Worm (Caenorhabditis elegans) whole organism, L1 larva: ENCODE measurements around the gene sro-1.
A peak's percentile ranks its signal among the peaks of the same experiment; 100 is the strongest.

ENCODE experiments used
- F16B12.6 ChIP-seq: fragments of 150-350 bp; optimal IDR thresholded peaks from 2 replicates; lab custom pipeline; 2014; ENCODE audit warnings: missing biosample characterization, missing genetic modification characterization
- alr-1 ChIP-seq: fragments of 200-800 bp; sonication (Bioruptor generic); optimal IDR thresholded peaks from 2 replicates; lab custom pipeline; 2018; ENCODE audit warnings: borderline replicate concordance, mild to moderate bottlenecking, missing genetic modification characterization, missing compliant biosample characterization
- blmp-1 ChIP-seq: fragments of 150-350 bp; optimal IDR thresholded peaks from 2 replicates; lab custom pipeline; 2014; ENCODE audit warnings: missing biosample characterization, missing genetic modification characterization
- ceh-82 ChIP-seq, 3 experiments: fragments of 150-350 bp in 1 of 3; sonication (generic microtip) in 2 of 3; optimal IDR thresholded peaks; 2 replicates each; lab custom pipeline; 2014 to 2017; ENCODE audit warnings: missing biosample characterization in 3 of 3, missing genetic modification characterization in 3 of 3
- ceh-88 ChIP-seq: fragments of 200-800 bp; sonication (Bioruptor generic); IDR thresholded peaks from 2 replicates; pipeline ENCODE4 v1.3.6; 2022; ENCODE audit warnings: missing genetic modification characterization, missing compliant biosample characterization
- dpl-1 ChIP-seq, 3 experiments: fragments of 150-350 bp in 2 of 3; sonication (generic microtip) in 1 of 3; optimal IDR thresholded peaks; 2 replicates each; lab custom pipeline; 2014 to 2017; ENCODE audit warnings: missing biosample characterization in 3 of 3, missing genetic modification characterization in 3 of 3, missing genetic modification reagents in 3 of 3
- dsc-1 ChIP-seq: sonication (generic microtip); optimal IDR thresholded peaks from 2 replicates; lab custom pipeline; 2016; ENCODE audit warnings: mild to moderate bottlenecking, missing genetic modification characterization, missing compliant biosample characterization
- egl-27 ChIP-seq, 2 experiments: fragments of 150-350 bp in 1 of 2; sonication (generic microtip); optimal IDR thresholded peaks; 3 replicates each; lab custom pipeline; 2017 to 2018; ENCODE audit warnings: missing biosample characterization in 2 of 2, missing genetic modification characterization in 2 of 2, missing genetic modification reagents in 2 of 2
- ets-5 ChIP-seq: fragments of 200-800 bp; sonication (Bioruptor generic); IDR thresholded peaks from 2 replicates; pipeline ENCODE4 v1.3.6; 2022; ENCODE audit warnings: missing genetic modification characterization, missing compliant biosample characterization
- fkh-4 ChIP-seq: sonication (generic microtip); optimal IDR thresholded peaks from 2 replicates; lab custom pipeline; 2016; ENCODE audit warnings: missing compliant biosample characterization, missing genetic modification characterization, borderline replicate concordance
- fos-1 ChIP-seq: fragments of 150-350 bp; optimal IDR thresholded peaks from 2 replicates; lab custom pipeline; 2014; ENCODE audit warnings: missing biosample characterization, missing genetic modification characterization
- grh-1 ChIP-seq: fragments of 200-800 bp; sonication (Bioruptor generic); IDR thresholded peaks from 2 replicates; pipeline ENCODE4 v1.3.6; 2022; ENCODE audit warnings: missing genetic modification reagents, missing genetic modification characterization, missing compliant biosample characterization
- hlh-17 ChIP-seq: fragments of 200-800 bp; sonication (Bioruptor generic); optimal IDR thresholded peaks from 2 replicates; lab custom pipeline; 2018; ENCODE audit warnings: missing genetic modification characterization, mild to moderate bottlenecking, missing compliant biosample characterization, moderate library complexity, borderline replicate concordance
- irx-1 ChIP-seq: sonication (generic microtip); optimal IDR thresholded peaks from 2 replicates; lab custom pipeline; 2016; ENCODE audit warnings: missing genetic modification characterization, missing compliant biosample characterization
- isw-1 ChIP-seq: fragments of 200-800 bp; sonication (Bioruptor generic); IDR thresholded peaks from 2 replicates; pipeline ENCODE4 v1.3.6; 2022; ENCODE audit warnings: missing genetic modification characterization, missing compliant biosample characterization
- jun-1 ChIP-seq: fragments of 150-350 bp; optimal IDR thresholded peaks from 2 replicates; lab custom pipeline; 2014; ENCODE audit warnings: missing biosample characterization, missing genetic modification reagents, missing genetic modification characterization
- lin-14 ChIP-seq: fragments of 200-800 bp; sonication (Bioruptor generic); optimal IDR thresholded peaks from 2 replicates; lab custom pipeline; 2018; ENCODE audit warnings: mild to moderate bottlenecking, missing genetic modification characterization, moderate library complexity, missing compliant biosample characterization
- lin-15B ChIP-seq: fragments of 150-350 bp; sonication (generic microtip); optimal IDR thresholded peaks from 3 replicates; lab custom pipeline; 2014; ENCODE audit warnings: missing biosample characterization, missing genetic modification characterization
- lir-3 ChIP-seq: sonication (generic microtip); optimal IDR thresholded peaks from 2 replicates; lab custom pipeline; 2016; ENCODE audit warnings: mild to moderate bottlenecking, missing genetic modification characterization, moderate library complexity, missing compliant biosample characterization; ENCODE audit not compliant: poor library complexity
- lsy-2 ChIP-seq, 2 experiments: fragments of 150-350 bp; optimal IDR thresholded peaks; 2 replicates each; lab custom pipeline; 2014; ENCODE audit warnings: missing biosample characterization in 2 of 2, missing genetic modification characterization in 2 of 2
- mdl-1 ChIP-seq, 2 experiments: fragments of 150-350 bp; optimal IDR thresholded peaks; 2 replicates each; lab custom pipeline; 2014 to 2017; ENCODE audit warnings: missing biosample characterization in 2 of 2, missing genetic modification characterization in 2 of 2, inconsistent platforms in 1 of 2
- nhr-11 ChIP-seq: fragments of 150-350 bp; optimal IDR thresholded peaks from 2 replicates; lab custom pipeline; 2014; ENCODE audit warnings: missing biosample characterization, missing genetic modification characterization
- nhr-19 ChIP-seq: fragments of 200-800 bp; sonication (Bioruptor generic); conservative IDR thresholded peaks from 2 replicates; pipeline ENCODE4 v1.3.6; 2022; ENCODE audit warnings: missing genetic modification characterization, missing compliant biosample characterization
- nhr-28 ChIP-seq: fragments of 150-350 bp; optimal IDR thresholded peaks from 2 replicates; lab custom pipeline; 2014; ENCODE audit warnings: missing biosample characterization, missing genetic modification characterization
- nhr-47 ChIP-seq: sonication (generic microtip); optimal IDR thresholded peaks from 2 replicates; lab custom pipeline; 2016; ENCODE audit warnings: mild to moderate bottlenecking, missing genetic modification characterization, moderate library complexity, missing compliant biosample characterization
- nhr-76 ChIP-seq: sonication (generic microtip); optimal IDR thresholded peaks from 2 replicates; lab custom pipeline; 2017; ENCODE audit warnings: missing biosample characterization, missing genetic modification characterization
- nhr-84 ChIP-seq: sonication (generic microtip); optimal IDR thresholded peaks from 2 replicates; lab custom pipeline; 2017; ENCODE audit warnings: missing biosample characterization, missing genetic modification characterization
- nhr-85 ChIP-seq: sonication (generic microtip); peaks from one replicate; lab custom pipeline; 2016; ENCODE audit warnings: missing genetic modification characterization, inconsistent platforms, missing compliant biosample characterization
- nhr-90 ChIP-seq: sonication (generic microtip); optimal IDR thresholded peaks from 2 replicates; lab custom pipeline; 2016; ENCODE audit warnings: mild to moderate bottlenecking, missing genetic modification characterization, missing compliant biosample characterization; ENCODE audit not compliant: poor library complexity
- pqm-1 ChIP-seq: sonication (generic microtip); optimal IDR thresholded peaks from 3 replicates; lab custom pipeline; 2017; ENCODE audit warnings: missing biosample characterization, missing genetic modification characterization
- rnt-1 ChIP-seq: sonication (generic microtip); optimal IDR thresholded peaks from 2 replicates; lab custom pipeline; 2016; ENCODE audit warnings: mild to moderate bottlenecking, missing genetic modification characterization, moderate library complexity, missing compliant biosample characterization
- skn-1 ChIP-seq: fragments of 150-350 bp; optimal IDR thresholded peaks from 2 replicates; lab custom pipeline; 2014; ENCODE audit warnings: missing biosample characterization, missing genetic modification characterization
- snpc-4 ChIP-seq: fragments of 150-350 bp; optimal IDR thresholded peaks from 2 replicates; lab custom pipeline; 2014; ENCODE audit warnings: missing biosample characterization, missing genetic modification characterization
- sptf-1 ChIP-seq: fragments of 150-350 bp; optimal IDR thresholded peaks from 2 replicates; lab custom pipeline; 2014; ENCODE audit warnings: missing biosample characterization, missing genetic modification characterization
- sup-37 ChIP-seq: fragments of 200-800 bp; sonication (Bioruptor generic); optimal IDR thresholded peaks from 2 replicates; lab custom pipeline; 2018; ENCODE audit warnings: mild to moderate bottlenecking, missing genetic modification characterization, missing compliant biosample characterization
- tlp-1 ChIP-seq: fragments of 150-350 bp; optimal IDR thresholded peaks from 2 replicates; lab custom pipeline; 2014; ENCODE audit warnings: missing biosample characterization, missing genetic modification characterization
- unc-130 ChIP-seq: fragments of 150-350 bp; optimal IDR thresholded peaks from 2 replicates; lab custom pipeline; 2017; ENCODE audit warnings: missing biosample characterization, missing genetic modification characterization, inconsistent platforms
- unc-62 ChIP-seq: fragments of 150-350 bp; optimal IDR thresholded peaks from 2 replicates; lab custom pipeline; 2014; ENCODE audit warnings: missing biosample characterization, missing genetic modification reagents, missing genetic modification characterization
- zag-1 ChIP-seq: fragments of 150-350 bp; optimal IDR thresholded peaks from 2 replicates; lab custom pipeline; 2014; ENCODE audit warnings: missing biosample characterization, missing genetic modification characterization
- zip-4 ChIP-seq: fragments of 200-800 bp; sonication (Bioruptor generic); optimal IDR thresholded peaks from 2 replicates; lab custom pipeline; 2018; ENCODE audit warnings: mild to moderate bottlenecking, missing genetic modification characterization, moderate library complexity, missing compliant biosample characterization

sro-1 gene

ce11 chrII:7465519-7465918 is at the start of gene sro-1:
Gene sro-1 (minus strand): TSS chrII:7465619.
- TF ChIP-seq lin-15B (tag; lab: Kevin White, UChicago) (no peak), alr-1 (tag; lab: Kevin White, UChicago) (no peak), ceh-82 (tag; optimal IDR thresholded peaks at IDR 0.05; lab: Kevin White, UChicago) (no peak), nhr-47 (no peak), nhr-76 (no peak), unc-130 (no peak), nhr-85 (tag; lab: Kevin White, UChicago) (no peak), zag-1 (no peak), fkh-4 (tag; lab: Kevin White, UChicago) (no peak), snpc-4 (no peak), isw-1 (GFP tag; lab: Robert Waterston, UW) (no peak)

DNA sequence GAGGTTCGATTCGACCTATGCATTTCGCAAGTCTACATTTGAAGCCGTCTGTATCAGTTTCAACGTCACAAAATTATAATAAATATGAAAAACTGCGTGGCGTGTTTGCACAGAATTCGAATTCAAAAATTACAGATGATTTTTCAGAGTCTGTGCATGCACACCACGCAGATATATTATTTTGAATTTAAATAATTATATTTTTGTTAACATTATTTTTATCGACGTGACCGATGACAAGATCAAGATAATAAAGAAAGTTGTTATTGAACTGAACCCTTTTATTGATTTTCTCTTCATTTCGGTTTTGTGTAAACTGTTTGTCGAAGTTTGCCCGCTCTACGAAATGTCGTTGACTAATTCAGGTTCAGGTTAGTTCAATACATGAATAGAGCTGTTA is 39.6 kb upstream of the sro-1 start, which contains the start of gene C28F5.1:
C28F5.1 (plus strand) TSS at position 301 of the 400 bp plus-strand sequence.
- TF ChIP-seq hlh-17 (GFP tag; lab: Kevin White, UChicago) (no peak), ceh-88 (GFP tag; lab: Robert Waterston, UW) (no peak), nhr-28 (tag; lab: Kevin White, UChicago) (no peak), fkh-4 (tag; lab: Kevin White, UChicago) (no peak), fos-1 (tag; lab: Kevin White, UChicago) (no peak)

DNA sequence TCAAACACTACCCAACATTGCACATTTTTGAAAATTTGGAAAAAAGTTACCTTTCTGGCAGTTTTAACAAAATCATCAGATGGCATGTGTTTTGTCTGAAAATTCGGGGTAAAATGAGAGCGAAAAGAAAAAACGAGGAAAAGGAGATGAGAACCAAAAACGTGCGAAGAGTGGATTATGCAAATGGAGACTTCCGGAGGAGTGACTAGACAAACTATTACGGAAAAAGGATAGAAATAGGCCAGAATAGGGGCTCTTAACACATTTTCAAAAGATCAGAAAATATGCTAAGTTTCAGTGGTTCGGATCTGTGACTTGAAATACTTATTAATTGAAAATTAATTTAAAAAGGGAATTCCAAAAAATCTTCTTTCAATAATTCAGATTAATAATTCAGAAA is 34.0 kb upstream of the sro-1 start, which contains the start of gene srab-14:
srab-14 (minus strand) TSS at position 101 of the 400 bp plus-strand sequence.
- TF ChIP-seq irx-1 (tag; lab: Kevin White, UChicago) (no peak), hlh-17 (GFP tag; lab: Kevin White, UChicago) (no peak), unc-62 (GFP tag; lab: Kevin White, UChicago) (no peak), nhr-90 (no peak), lsy-2 (tag; optimal IDR thresholded peaks at IDR 0.05; lab: Kevin White, UChicago) (no peak)

DNA sequence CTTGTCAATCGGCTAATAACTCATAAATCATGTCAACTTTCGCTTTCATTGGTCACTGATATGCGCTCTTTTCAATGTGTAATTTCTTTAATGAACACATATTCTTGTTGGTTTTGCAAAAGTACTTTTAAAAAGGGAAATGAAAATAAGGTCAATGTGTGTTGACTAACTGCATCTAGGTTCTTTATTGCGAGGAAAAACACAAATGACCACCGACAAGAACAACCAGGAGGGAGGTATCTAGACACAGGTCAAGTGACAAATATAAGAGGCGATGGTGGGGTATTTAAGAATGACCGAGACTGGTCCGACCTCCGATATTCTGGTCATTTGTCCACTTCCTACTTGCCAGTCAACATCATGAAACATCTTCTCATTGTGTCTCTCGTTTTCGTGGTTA is 30.7 kb upstream of the sro-1 start, which contains the start of gene spi-1:
spi-1 (plus strand) TSS at position 178 of the 400 bp plus-strand sequence.
- TF ChIP-seq blmp-1 (peak; percentile 63), sptf-1 (tag; lab: Kevin White, UChicago) (no peak)
- TF ChIP-seq, all 84 proteins: peak for 1

DNA sequence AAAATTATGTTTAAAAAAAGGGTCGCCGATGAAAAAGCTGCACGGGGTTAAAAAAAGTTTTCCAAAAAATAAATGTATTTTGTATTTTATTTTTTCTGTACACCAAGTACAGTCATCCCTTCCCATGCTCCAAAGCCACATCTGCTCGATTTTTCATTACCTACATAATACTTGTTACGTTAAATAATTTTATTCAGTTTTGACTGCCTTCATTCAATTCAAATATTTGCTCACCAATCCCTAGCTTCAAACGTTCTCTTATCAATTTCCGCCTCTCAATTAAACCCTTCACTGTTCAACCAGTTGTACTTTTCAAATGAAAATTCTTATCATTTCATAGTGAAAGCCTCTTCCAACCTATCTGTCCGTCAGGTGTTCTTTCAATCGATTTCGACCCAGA is 28.7 kb upstream of the sro-1 start, which contains the start of gene R10H1.1:
R10H1.1 (plus strand) TSS at position 301 of the 400 bp plus-strand sequence.
- TF ChIP-seq pqm-1, result no peak
- peak; percentile 40 for TF ChIP-seq blmp-1
- TF ChIP-seq, all 84 proteins: peak for 1

ce11 chrII:7493599-7493998 is 28.2 kb upstream of the sro-1 start, which contains the start of gene nas-23:
Gene nas-23 (minus strand): TSS chrII:7493699.
- TF ChIP-seq skn-1 (tag; lab: Kevin White, UChicago) (no peak), dsc-1 (tag; lab: Kevin White, UChicago) (no peak), dpl-1 (GFP tag; optimal IDR thresholded peaks at IDR 0.05; lab: Kevin White, UChicago) (no peak), tlp-1 (tag; lab: Kevin White, UChicago) (no peak), fos-1 (tag; lab: Kevin White, UChicago) (no peak), nhr-28 (tag; lab: Kevin White, UChicago) (no peak), rnt-1 (tag; lab: Kevin White, UChicago) (no peak), unc-130 (no peak), lin-14 (no peak)

DNA sequence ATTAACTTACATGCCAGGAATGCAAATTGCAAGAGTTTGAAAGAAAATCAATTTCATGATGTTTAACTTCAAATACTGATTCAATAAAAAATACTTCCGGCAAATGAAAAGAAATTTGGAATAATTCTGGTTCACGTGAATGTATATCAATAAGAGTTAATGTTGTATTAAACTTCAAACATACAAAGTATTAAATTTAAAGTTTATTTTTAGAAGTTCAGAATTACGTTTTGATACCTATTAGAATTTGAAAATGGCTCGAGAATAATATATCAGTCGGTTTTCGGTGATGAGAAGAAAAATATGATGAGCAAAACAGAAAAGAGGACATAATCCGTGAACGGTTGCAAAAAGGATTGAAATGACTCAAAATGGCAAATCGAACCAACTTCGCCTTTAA is 24.2 kb upstream of the sro-1 start, which contains the start of gene D1022.9:
D1022.9 (minus strand) TSS at position 101 of the 400 bp plus-strand sequence.
- TF ChIP-seq ets-5 (GFP tag; lab: Robert Waterston, UW) (no peak), F16B12.6 (tag; lab: Kevin White, UChicago) (no peak), nhr-11 (tag; lab: Kevin White, UChicago) (no peak), jun-1 (no peak), lir-3 (no peak), zip-4 (GFP tag; lab: Kevin White, UChicago) (no peak), sup-37 (GFP tag; lab: Kevin White, UChicago) (no peak), nhr-19 (GFP tag; lab: Robert Waterston, UW) (no peak), mdl-1 (tag; optimal IDR thresholded peaks at IDR 0.05; lab: Kevin White, UChicago) (no peak), egl-27 (tag; optimal IDR thresholded peaks at IDR 0.05; lab: Kevin White, UChicago) (no peak), rnt-1 (tag; lab: Kevin White, UChicago) (no peak), tlp-1 (tag; lab: Kevin White, UChicago) (no peak), skn-1 (tag; lab: Kevin White, UChicago) (no peak), grh-1 (GFP tag; lab: Robert Waterston, UW) (no peak), nhr-84 (tag; lab: Kevin White, UChicago) (no peak)
